Fruit fly (Drosophila melanogaster) whole organism, adult: ENCODE results near the gene mRpS24.

Experiments
- CG11617 ChIP-seq: fragments of 200-800 bp; sonication (Bioruptor generic); optimal IDR thresholded peaks from 2 replicates; lab custom pipeline; 2017; ENCODE audit warnings: mild to moderate bottlenecking, missing biosample characterization, missing genetic modification reagents, missing genetic modification characterization
- CG12768 ChIP-seq: fragments of 200-800 bp; sonication (Bioruptor generic); optimal IDR thresholded peaks from 2 replicates; lab custom pipeline; 2017; ENCODE audit warnings: missing biosample characterization, missing genetic modification characterization, mild to moderate bottlenecking, moderate library complexity, missing genetic modification reagents
- CG5204 ChIP-seq: fragments of 200-800 bp; sonication (Bioruptor generic); optimal IDR thresholded peaks from 2 replicates; lab custom pipeline; 2016; ENCODE audit warnings: missing biosample characterization, missing genetic modification characterization
- CG7045 ChIP-seq: fragments of 200-800 bp; sonication (Bioruptor generic); optimal IDR thresholded peaks from 2 replicates; lab custom pipeline; 2017; ENCODE audit warnings: missing biosample characterization, mild to moderate bottlenecking, missing genetic modification characterization
- Clk ChIP-seq: fragments of 200-800 bp; sonication (Bioruptor generic); optimal IDR thresholded peaks from 2 replicates; lab custom pipeline; 2017; ENCODE audit warnings: missing biosample characterization, missing genetic modification characterization
- Crg-1 ChIP-seq: fragments of 200-800 bp; sonication (Bioruptor generic); optimal IDR thresholded peaks from 2 replicates; lab custom pipeline; 2016; ENCODE audit warnings: missing biosample characterization, missing genetic modification characterization
- Mnt ChIP-seq: fragments of 200-800 bp; sonication (Bioruptor generic); optimal IDR thresholded peaks from 2 replicates; lab custom pipeline; 2016; ENCODE audit warnings: missing biosample characterization, mild to moderate bottlenecking, missing genetic modification characterization
- bab1 ChIP-seq: fragments of 200-800 bp; sonication (Bioruptor generic); optimal IDR thresholded peaks from 3 replicates; lab custom pipeline; 2019; ENCODE audit warnings: missing biosample characterization, mild to moderate bottlenecking, missing genetic modification characterization, moderate library complexity
- cnc ChIP-seq, 2 experiments: fragments of >200 bp; optimal IDR thresholded peaks; 2 replicates each; lab custom pipeline; 2017
- ovo ChIP-seq: fragments of 200-800 bp; sonication (Bioruptor generic); optimal IDR thresholded peaks from 2 replicates; lab custom pipeline; 2016; ENCODE audit warnings: missing biosample characterization, missing genetic modification characterization
- pad ChIP-seq: fragments of 200-800 bp; sonication (Bioruptor generic); optimal IDR thresholded peaks from 3 replicates; lab custom pipeline; 2017; ENCODE audit warnings: missing biosample characterization, missing genetic modification characterization, mild to moderate bottlenecking, moderate library complexity, missing genetic modification reagents

DNA sequence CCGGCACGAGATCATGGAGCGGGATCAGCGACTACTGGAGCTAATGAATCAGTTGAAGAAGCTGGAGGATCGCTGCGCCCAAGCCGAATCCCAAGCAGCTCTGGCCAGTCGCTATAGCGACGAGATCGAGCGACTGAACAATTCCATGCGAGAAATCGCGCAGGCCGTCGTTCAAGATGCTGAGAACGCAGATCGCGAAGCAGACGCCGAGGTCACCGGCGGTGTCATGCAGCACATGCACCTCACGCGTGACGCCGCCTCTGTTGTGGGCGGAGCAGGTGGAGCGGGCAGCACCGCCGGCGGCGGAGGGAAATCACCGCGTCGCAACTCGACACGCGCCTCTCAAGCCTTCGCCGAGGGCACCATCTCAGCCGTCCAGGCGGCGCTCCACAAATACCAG, 41.7 kb downstream of the mRpS24 start:
- TF ChIP-seq ovo (GFP tag; lab: Kevin White, UChicago): no peak
- no peak for TF ChIP-seq Clk (GFP tag; lab: Kevin White, UChicago)
- TF ChIP-seq CG7045 (GFP tag; lab: Kevin White, UChicago): no peak
- no peak for TF ChIP-seq CG12768 (GFP tag; lab: Kevin White, UChicago)
- TF ChIP-seq pad (GFP tag; lab: Kevin White, UChicago): no peak
- no peak for TF ChIP-seq CG11617
- no peak for TF ChIP-seq CG5204
- no peak for TF ChIP-seq bab1 (GFP tag; lab: Kevin White, UChicago)
- no peak for TF ChIP-seq Mnt
- no peak for TF ChIP-seq Crg-1 (GFP tag; lab: Kevin White, UChicago)
- no peak for TF ChIP-seq cnc (optimal IDR thresholded peaks at IDR 0.05; lab: Kevin White, UChicago)
